Fruit fly (Drosophila melanogaster): ENCODE data around the gene Drsl6.

dm6 chr3L:3349825-3350123 is 13.6 kb upstream of the Drsl6 start:
- no peak for TF ChIP-seq insv (optimal IDR thresholded peaks at IDR 0.05)
- TF ChIP-seq h (optimal IDR thresholded peaks at IDR 0.05) = no peak
- no peak for TF ChIP-seq psq (optimal IDR thresholded peaks at IDR 0.05)
- TF ChIP-seq Myc (optimal IDR thresholded peaks at IDR 0.05) = no peak
- TF ChIP-seq ttk (optimal IDR thresholded peaks at IDR 0.05) = no peak
- no peak for TF ChIP-seq Sin3A (optimal IDR thresholded peaks at IDR 0.05)

All from Kc167 (cell line).